In genomic region chr2L:13258702-13259101, dm6 we compare ENCODE assay signal across 3 fruit fly cellular contexts.
A peak's percentile ranks its signal among the peaks of the same experiment; 100 is the strongest.
TF ChIP-seq lines count a peak whose summit lies in the region.

No protein-coding gene starts in this region.

- TF ChIP-seq CTCF in whole organism, embryonic (GFP tag; optimal IDR thresholded peaks at IDR 0.05; lab: Kevin White, UChicago) = no peak

TF ChIP-seq in whole organism, embryonic, 481 proteins besides CTCF, POLR2A, EP300 and RAD21 (continues in another document):
- TF ChIP-seq Hmr (GFP tag; optimal IDR thresholded peaks at IDR 0.05; lab: Kevin White, UChicago) = peak; percentile 8
- TF ChIP-seq bsh (GFP tag; optimal IDR thresholded peaks at IDR 0.05; lab: Kevin White, UChicago) = peak in 1 of 2 experiments; percentile 52
- peak; percentile 40; the same call in 1 of the 2 replicates for TF ChIP-seq CG32532 (GFP tag; IDR thresholded peaks at IDR 0.05; lab: Robert Waterston, UW)
- peak; percentile 30 for TF ChIP-seq HHEX (GFP tag; optimal IDR thresholded peaks at IDR 0.05; lab: Kevin White, UChicago)
- peak; percentile 2 for TF ChIP-seq CG2120 (GFP tag; optimal IDR thresholded peaks at IDR 0.05; lab: Kevin White, UChicago)
- no peak for TF ChIP-seq jumu (GFP tag; optimal IDR thresholded peaks at IDR 0.05; lab: Kevin White, UChicago)
- peak; percentile 50 for TF ChIP-seq CG2712 (tag; optimal IDR thresholded peaks at IDR 0.05; lab: Kevin White, UChicago)
- TF ChIP-seq fru (optimal IDR thresholded peaks at IDR 0.05; lab: Kevin White, UChicago) = no peak
- TF ChIP-seq Sry-δ (GFP tag; optimal IDR thresholded peaks at IDR 0.05; lab: Kevin White, UChicago) = no peak
- TF ChIP-seq ci (GFP tag; IDR thresholded peaks at IDR 0.05; lab: Robert Waterston, UW) = peak; percentile 51; the same call in 2 of the 3 replicates
- peak; percentile 40; the same call in 1 of the 2 replicates for TF ChIP-seq Xrp1 (GFP tag; IDR thresholded peaks at IDR 0.05; lab: Robert Waterston, UW)
- peak in 1 of 2 experiments; percentile 12 for TF ChIP-seq dpn (GFP tag; optimal IDR thresholded peaks at IDR 0.05; lab: Kevin White, UChicago)
- TF ChIP-seq Med (GFP tag; lab: Kevin White, UChicago) = peak; percentile 59
- TF ChIP-seq E2f1 (GFP tag; IDR thresholded peaks at IDR 0.05; lab: Robert Waterston, UW) = no peak
- TF ChIP-seq CG4424 (GFP tag; optimal IDR thresholded peaks at IDR 0.05; lab: Kevin White, UChicago) = peak; percentile 18
- peak; percentile 6 for TF ChIP-seq Dad (GFP tag; optimal IDR thresholded peaks at IDR 0.05; lab: Kevin White, UChicago)
- peak; percentile 32 for TF ChIP-seq CG1603 (tag; optimal IDR thresholded peaks at IDR 0.05; lab: Kevin White, UChicago)
- TF ChIP-seq Drgx (GFP tag; IDR thresholded peaks at IDR 0.05; lab: Robert Waterston, UW) = peak; percentile 53; the same call in 1 of the 2 replicates
- TF ChIP-seq CG14014 (GFP tag; IDR thresholded peaks at IDR 0.05; lab: Robert Waterston, UW) = 0 out of 2 replicates have a peak, but pooled peaks have one; percentile 23
- TF ChIP-seq Oli (tag; optimal IDR thresholded peaks at IDR 0.05; lab: Kevin White, UChicago) = peak; percentile 34
- no peak for TF ChIP-seq ap (GFP tag; IDR thresholded peaks at IDR 0.05; lab: Robert Waterston, UW)
- peak; percentile 19 for TF ChIP-seq fd96Cb (tag; optimal IDR thresholded peaks at IDR 0.05; lab: Kevin White, UChicago)
- TF ChIP-seq CG6689 (GFP tag; IDR thresholded peaks at IDR 0.05; lab: Robert Waterston, UW) = peak; percentile 36; the same call in 1 of the 2 replicates
- TF ChIP-seq CG11504 (tag; optimal IDR thresholded peaks at IDR 0.05; lab: Kevin White, UChicago) = peak; percentile 48
- peak; percentile 31 for TF ChIP-seq Ets65A (GFP tag; lab: Kevin White, UChicago)
- TF ChIP-seq Blimp-1 (GFP tag; optimal IDR thresholded peaks at IDR 0.05; lab: Kevin White, UChicago) = peak; percentile 52
- no peak for TF ChIP-seq nerfin-1 (tag; optimal IDR thresholded peaks at IDR 0.05; lab: Kevin White, UChicago)
- TF ChIP-seq CG9817 (tag; optimal IDR thresholded peaks at IDR 0.05; lab: Kevin White, UChicago) = peak; percentile 14
- no peak for TF ChIP-seq cato (GFP tag; optimal IDR thresholded peaks at IDR 0.05; lab: Kevin White, UChicago; ENCODE audit: borderline replicate concordance)

TF ChIP-seq in whole organism, prepupa, 60 proteins besides CTCF, POLR2A, EP300 and RAD21 (continues in another document):
- TF ChIP-seq CG16779 (tag; optimal IDR thresholded peaks at IDR 0.05; lab: Kevin White, UChicago) (no peak), CG4318 (GFP tag; optimal IDR thresholded peaks at IDR 0.05; lab: Kevin White, UChicago) (no peak), CG15336 (GFP tag; IDR thresholded peaks at IDR 0.05; lab: Robert Waterston, UW) (peak; percentile 66), vri (GFP tag; optimal IDR thresholded peaks at IDR 0.05; lab: Kevin White, UChicago) (no peak), acj6 (GFP tag; optimal IDR thresholded peaks at IDR 0.05; lab: Kevin White, UChicago) (no peak), CG6276 (GFP tag; optimal IDR thresholded peaks at IDR 0.05; lab: Kevin White, UChicago) (peak; percentile 52), Met (GFP tag; optimal IDR thresholded peaks at IDR 0.05; lab: Kevin White, UChicago) (peak; percentile 18), Hr39 (GFP tag; optimal IDR thresholded peaks at IDR 0.05; lab: Kevin White, UChicago) (no peak), fd59A (GFP tag; optimal IDR thresholded peaks at IDR 0.05; lab: Kevin White, UChicago) (no peak), esn (GFP tag; optimal IDR thresholded peaks at IDR 0.05; lab: Kevin White, UChicago) (no peak), Smox (GFP tag; optimal IDR thresholded peaks at IDR 0.05; lab: Kevin White, UChicago) (no peak), Ets96B (tag; optimal IDR thresholded peaks at IDR 0.05; lab: Kevin White, UChicago) (no peak), CG11902 (GFP tag; optimal IDR thresholded peaks at IDR 0.05; lab: Kevin White, UChicago) (no peak), Gug (GFP tag; IDR thresholded peaks at IDR 0.05; lab: Robert Waterston, UW) (no peak), CG3032 (tag; optimal IDR thresholded peaks at IDR 0.05; lab: Kevin White, UChicago) (no peak), fd85E (GFP tag; optimal IDR thresholded peaks at IDR 0.05; lab: Kevin White, UChicago) (no peak), CG32006 (GFP tag; optimal IDR thresholded peaks at IDR 0.05; lab: Kevin White, UChicago) (peak; percentile 24), CG34406 (GFP tag; optimal IDR thresholded peaks at IDR 0.05; lab: Kevin White, UChicago) (no peak), cyc (GFP tag; optimal IDR thresholded peaks at IDR 0.05; lab: Kevin White, UChicago) (no peak), Ets21C (GFP tag; optimal IDR thresholded peaks at IDR 0.05; lab: Kevin White, UChicago) (no peak), Lpt (GFP tag; optimal IDR thresholded peaks at IDR 0.05; lab: Kevin White, UChicago) (peak; percentile 18), svp (GFP tag; lab: Kevin White, UChicago) (no peak), Eip78C (GFP tag; lab: Kevin White, UChicago) (peak; percentile 82), CG8632 (GFP tag; optimal IDR thresholded peaks at IDR 0.05; lab: Kevin White, UChicago) (no peak), OdsH (GFP tag; optimal IDR thresholded peaks at IDR 0.05; lab: Kevin White, UChicago) (peak; percentile 35), lz (GFP tag; optimal IDR thresholded peaks at IDR 0.05; lab: Kevin White, UChicago) (no peak), spab (GFP tag; optimal IDR thresholded peaks at IDR 0.05; lab: Kevin White, UChicago) (no peak), Sox15 (GFP tag; optimal IDR thresholded peaks at IDR 0.05; lab: Kevin White, UChicago) (no peak), net (GFP tag; optimal IDR thresholded peaks at IDR 0.05; lab: Kevin White, UChicago) (peak; percentile 22), CG10631 (GFP tag; optimal IDR thresholded peaks at IDR 0.05; lab: Kevin White, UChicago) (peak; percentile 21), topi (GFP tag; optimal IDR thresholded peaks at IDR 0.05; lab: Kevin White, UChicago) (no peak), CG6163 (GFP tag; IDR thresholded peaks at IDR 0.05; lab: Robert Waterston, UW) (peak; percentile 53; the same call in 1 of the 3 replicates), Eip75B (GFP tag; optimal IDR thresholded peaks at IDR 0.05; lab: Kevin White, UChicago) (no peak), Eip93F (GFP tag; optimal IDR thresholded peaks at IDR 0.05; lab: Kevin White, UChicago) (no peak), CG6792 (GFP tag; optimal IDR thresholded peaks at IDR 0.05; lab: Kevin White, UChicago) (no peak)

TF ChIP-seq in whole organism, pupa, 21 proteins besides CTCF, POLR2A, EP300 and RAD21:
- TF ChIP-seq CG14655 (GFP tag; optimal IDR thresholded peaks at IDR 0.05; lab: Kevin White, UChicago) (peak; percentile 67), Pif1B (GFP tag; optimal IDR thresholded peaks at IDR 0.05; lab: Kevin White, UChicago) (peak; percentile 26), CG34367 (tag; optimal IDR thresholded peaks at IDR 0.05; lab: Kevin White, UChicago) (no peak), Snoo (tag; optimal IDR thresholded peaks at IDR 0.05; lab: Kevin White, UChicago) (no peak), CG8159 (tag; optimal IDR thresholded peaks at IDR 0.05; lab: Kevin White, UChicago) (peak; percentile 72), Pif1A (GFP tag; optimal IDR thresholded peaks at IDR 0.05; lab: Kevin White, UChicago) (peak; percentile 26), Ets98B (GFP tag; IDR thresholded peaks at IDR 0.05; lab: Robert Waterston, UW) (peak; percentile 70), CG4496 (GFP tag; IDR thresholded peaks at IDR 0.05; lab: Robert Waterston, UW) (peak; percentile 72), CG8301 (tag; optimal IDR thresholded peaks at IDR 0.05; lab: Kevin White, UChicago) (peak; percentile 60), CG17806 (tag; optimal IDR thresholded peaks at IDR 0.05; lab: Kevin White, UChicago) (no peak), fd96Ca (GFP tag; IDR thresholded peaks at IDR 0.05; lab: Robert Waterston, UW) (0 out of 3 replicates have a peak, but pooled peaks have one; percentile 50), CG32121 (GFP tag; IDR thresholded peaks at IDR 0.05; lab: Robert Waterston, UW) (peak; percentile 53), EcR (GFP tag; optimal IDR thresholded peaks at IDR 0.05; lab: Kevin White, UChicago) (no peak)

Comparison
In these comparisons a context has a peak if more than half of its experiments do, and no peak if none do; other contexts are left out.
1. Of the 7 proteins assayed by ChIP-seq in both whole organism, embryonic and whole organism, prepupa: peak only in whole organism, embryonic: Blimp-1 and Sox102F; only in whole organism, prepupa: Lpt; in both: none; in neither: 4.